Worm (Caenorhabditis elegans) whole organism, young adult: ENCODE measurements around the gene usp-33.

Source experiments
- fkh-3 ChIP-seq: sonication (generic microtip); optimal IDR thresholded peaks from 2 replicates; lab custom pipeline; 2016; ENCODE audit warnings: mild to moderate bottlenecking, missing genetic modification characterization, missing compliant biosample characterization
- mes-4 ChIP-seq: sonication (generic microtip); optimal IDR thresholded peaks from 2 replicates; lab custom pipeline; 2016; ENCODE audit warnings: missing genotype, missing genetic modification characterization, missing compliant biosample characterization
- pbrm-1 ChIP-seq: fragments of 200-800 bp; sonication (Bioruptor generic); IDR thresholded peaks from 2 replicates; pipeline ENCODE4 v1.3.6; 2022; ENCODE audit warnings: missing genetic modification reagents, missing genetic modification characterization, missing compliant biosample characterization

DNA sequence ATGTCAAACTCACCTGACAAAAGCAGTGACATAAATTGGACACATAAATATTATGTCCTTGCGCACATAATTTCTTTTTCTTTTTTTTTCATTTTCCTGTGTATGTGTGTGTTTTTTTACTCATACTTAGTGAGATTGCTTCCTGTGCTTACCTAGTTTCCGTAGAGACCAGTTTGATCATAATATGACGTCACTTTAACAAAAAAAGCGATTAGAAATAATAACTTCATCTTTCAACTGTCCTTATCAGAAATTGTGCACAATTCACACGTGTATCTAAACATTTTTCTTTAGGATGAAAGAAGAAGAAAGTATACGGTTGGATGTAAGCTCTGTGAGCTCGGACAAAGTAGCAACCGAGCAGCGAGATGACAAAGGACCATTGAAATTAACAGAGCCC lies 30.9 kb downstream of the usp-33 start:
- TF ChIP-seq pbrm-1 (no peak), fkh-3 (no peak), mes-4 (tag; lab: Kevin White, UChicago) (no peak)
